Fruit fly (Drosophila melanogaster): Measurements from ENCODE around the gene Mulk.
A peak's percentile ranks its signal among the peaks of the same experiment; 100 is the strongest.

Mulk gene

dm6 chr2L:10306518-10307260, 36.8 kb downstream of the Mulk start, which contains the start of the genes CG5390 and CG4968 (continued):
- TF ChIP-seq CG10462 (GFP tag; optimal IDR thresholded peaks at IDR 0.05) (no peak), CG15011 (GFP tag; optimal IDR thresholded peaks at IDR 0.05) (peak; percentile 30), CG33557 (GFP tag; optimal IDR thresholded peaks at IDR 0.05) (peak; percentile 32), Nf-YA (GFP tag; IDR thresholded peaks at IDR 0.05) (peak; percentile 47; the same call in 1 of the 2 replicates), Hr78 (GFP tag; optimal IDR thresholded peaks at IDR 0.05) (peak in 1 of 2 experiments; percentile 20), CG8388 (GFP tag; optimal IDR thresholded peaks at IDR 0.05) (peak; percentile 64), CG3281 (GFP tag; optimal IDR thresholded peaks at IDR 0.05) (peak; percentile 77), CG15479 (GFP tag; optimal IDR thresholded peaks at IDR 0.05) (no peak), schlank (tag; optimal IDR thresholded peaks at IDR 0.05) (peak; percentile 18), btn (GFP tag; optimal IDR thresholded peaks at IDR 0.05) (no peak), CG8089 (GFP tag; optimal IDR thresholded peaks at IDR 0.05) (no peak), run (tag; optimal IDR thresholded peaks at IDR 0.05) (no peak), CG7556 (GFP tag; optimal IDR thresholded peaks at IDR 0.05) (peak; percentile 71), Tbp (GFP tag; optimal IDR thresholded peaks at IDR 0.05) (no peak), amos (GFP tag; IDR thresholded peaks at IDR 0.05; ENCODE audit: partially characterized antibody) (no peak; the same call in 1 of the 2 replicates), ERR (GFP tag; optimal IDR thresholded peaks at IDR 0.05) (no peak), CG11560 (tag; IDR thresholded peaks at IDR 0.05) (no peak), Hand (GFP tag; optimal IDR thresholded peaks at IDR 0.05) (peak; percentile 54), Gsc (GFP tag; IDR thresholded peaks at IDR 0.05) (no peak), ab (GFP tag; optimal IDR thresholded peaks at IDR 0.05) (no peak), br (optimal IDR thresholded peaks at IDR 0.05) (no peak), Lim3 (GFP tag; IDR thresholded peaks at IDR 0.05) (no peak), nom (GFP tag; optimal IDR thresholded peaks at IDR 0.05) (peak; percentile 54), Dek (tag; optimal IDR thresholded peaks at IDR 0.05) (no peak), CG11093 (GFP tag; IDR thresholded peaks at IDR 0.05) (no peak), unpg (GFP tag; optimal IDR thresholded peaks at IDR 0.05) (peak; percentile 81), jumu (GFP tag; optimal IDR thresholded peaks at IDR 0.05) (no peak), slou (GFP tag; optimal IDR thresholded peaks at IDR 0.05) (peak; percentile 55), Asciz (GFP tag; optimal IDR thresholded peaks at IDR 0.05) (peak; percentile 52), CG17802 (tag; optimal IDR thresholded peaks at IDR 0.05) (peak; percentile 7), CG14710 (tag; optimal IDR thresholded peaks at IDR 0.05) (peak; percentile 70), CG7928 (GFP tag; optimal IDR thresholded peaks at IDR 0.05) (peak; percentile 45), CG6813 (GFP tag; optimal IDR thresholded peaks at IDR 0.05) (no peak), sens-2 (GFP tag; IDR thresholded peaks at IDR 0.05) (no peak), esg (GFP tag; conservative IDR thresholded peaks at IDR 0.05) (peak; percentile 13; the same call in 1 of the 2 replicates), corto (GFP tag; optimal IDR thresholded peaks at IDR 0.05) (peak; percentile 79), tx (GFP tag; optimal IDR thresholded peaks at IDR 0.05) (no peak), Fer3 (tag; optimal IDR thresholded peaks at IDR 0.05) (peak; percentile 77), HLH54F (GFP tag; optimal IDR thresholded peaks at IDR 0.05) (peak; percentile 6), aop (GFP tag; IDR thresholded peaks at IDR 0.05) (no peak), pros (GFP tag; optimal IDR thresholded peaks at IDR 0.05) (peak; percentile 61), eyg (GFP tag; optimal IDR thresholded peaks at IDR 0.05) (no peak), kah (GFP tag; optimal IDR thresholded peaks at IDR 0.05) (no peak), CG6689 (GFP tag; IDR thresholded peaks at IDR 0.05) (no peak), dmrt99B (tag; optimal IDR thresholded peaks at IDR 0.05) (no peak), Neu2 (GFP tag; optimal IDR thresholded peaks at IDR 0.05; ENCODE audit: borderline replicate concordance) (no peak), Oli (tag; optimal IDR thresholded peaks at IDR 0.05) (peak; percentile 53), NK7.1 (GFP tag; optimal IDR thresholded peaks at IDR 0.05) (no peak), caup (GFP tag; optimal IDR thresholded peaks at IDR 0.05; ENCODE audit: severe bottlenecking) (peak; percentile 61)

Measured in whole organism, embryonic.